Worm (Caenorhabditis elegans): ENCODE measurements around the gene cln-3.1.

Gene cln-3.1

DNA sequence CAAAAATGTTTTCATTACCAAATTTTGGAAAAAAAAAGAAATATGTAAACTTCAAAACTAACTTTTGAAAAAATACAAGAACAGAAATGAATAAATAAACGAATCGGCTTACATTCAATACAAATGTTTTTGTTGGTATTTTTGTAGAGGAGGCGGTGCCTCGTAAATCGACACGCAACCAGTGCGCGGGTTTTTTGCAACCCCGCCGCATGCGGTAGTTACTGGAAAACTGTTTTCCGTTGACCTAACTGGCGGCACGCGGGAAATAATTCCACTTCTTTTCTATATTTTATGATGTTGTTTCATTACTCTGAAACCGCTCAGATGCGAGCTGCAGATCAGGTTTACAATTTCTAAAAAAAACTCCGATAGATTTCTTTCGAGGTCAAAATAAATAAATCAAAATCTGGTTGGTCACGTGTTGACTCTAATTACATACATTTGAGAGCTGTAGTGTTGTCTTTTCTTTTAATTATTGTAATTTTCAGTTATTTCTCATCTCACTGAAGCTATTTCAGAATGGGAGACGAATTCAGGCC is 26.2 kb downstream of the cln-3.1 start, which contains the start of the genes dvc-1 and ima-1 (continued):
- TF ChIP-seq fkh-6 (tag; optimal IDR thresholded peaks at IDR 0.05) (peak; percentile 79), unc-3 (GFP tag; conservative IDR thresholded peaks at IDR 0.05) (peak; percentile 55; the same call in 1 of the 2 replicates), unc-3 (tag; optimal IDR thresholded peaks at IDR 0.05) (peak; percentile 68), unc-86 (tag; optimal IDR thresholded peaks at IDR 0.05) (peak; percentile 73), ttx-3 (tag; optimal IDR thresholded peaks at IDR 0.05) (peak; percentile 75), odd-2 (tag; optimal IDR thresholded peaks at IDR 0.05) (peak; percentile 70), lin-11 (tag; optimal IDR thresholded peaks at IDR 0.05) (peak; percentile 17), ztf-16 (tag; optimal IDR thresholded peaks at IDR 0.05) (peak; percentile 82), ref-2 (tag; optimal IDR thresholded peaks at IDR 0.05) (peak; percentile 65), unc-42 (tag; optimal IDR thresholded peaks at IDR 0.05) (peak; percentile 28), C38D4.7 (GFP tag; optimal IDR thresholded peaks at IDR 0.05) (peak; percentile 64), hlh-30 (tag; optimal IDR thresholded peaks at IDR 0.05; ENCODE audit: insufficient read depth) (peak; percentile 70), dve-1 (tag; optimal IDR thresholded peaks at IDR 0.05) (peak; percentile 41), sox-4 (tag; optimal IDR thresholded peaks at IDR 0.05) (peak; percentile 65), ceh-6 (GFP tag; optimal IDR thresholded peaks at IDR 0.05) (peak; percentile 65), fax-1 (tag; optimal IDR thresholded peaks at IDR 0.05) (peak; percentile 66), mec-3 (tag; optimal IDR thresholded peaks at IDR 0.05; ENCODE audit: borderline replicate concordance) (no peak), gmeb-2 (tag; optimal IDR thresholded peaks at IDR 0.05) (peak; percentile 63), eyg-1 (tag; optimal IDR thresholded peaks at IDR 0.05) (peak; percentile 4), ahr-1 (tag; optimal IDR thresholded peaks at IDR 0.05) (peak; percentile 76), ceh-48 (tag; optimal IDR thresholded peaks at IDR 0.05) (peak; percentile 27)

DNA sequence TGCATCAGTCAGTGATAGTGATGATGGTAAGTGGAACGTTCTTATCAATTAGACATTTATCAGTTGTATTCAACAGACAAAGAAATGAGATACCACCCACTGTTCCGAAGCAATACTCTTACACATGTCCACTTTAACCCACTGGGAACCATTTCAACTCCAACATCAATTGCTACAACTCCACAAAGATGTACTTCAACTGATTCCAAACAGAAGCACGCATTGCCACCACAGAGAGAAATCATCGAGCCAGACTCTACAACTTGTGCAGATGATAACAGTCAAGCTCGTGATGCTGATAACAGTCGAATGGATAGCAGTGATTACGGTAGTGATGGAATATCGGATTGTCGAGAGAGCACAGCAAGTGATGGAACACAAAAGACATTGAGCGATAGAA is 29.6 kb downstream of the cln-3.1 start:
- TF ChIP-seq elt-2 (tag; optimal IDR thresholded peaks at IDR 0.05) (peak; percentile 94), K02D7.2 (tag; optimal IDR thresholded peaks at IDR 0.05) (no peak)

DNA sequence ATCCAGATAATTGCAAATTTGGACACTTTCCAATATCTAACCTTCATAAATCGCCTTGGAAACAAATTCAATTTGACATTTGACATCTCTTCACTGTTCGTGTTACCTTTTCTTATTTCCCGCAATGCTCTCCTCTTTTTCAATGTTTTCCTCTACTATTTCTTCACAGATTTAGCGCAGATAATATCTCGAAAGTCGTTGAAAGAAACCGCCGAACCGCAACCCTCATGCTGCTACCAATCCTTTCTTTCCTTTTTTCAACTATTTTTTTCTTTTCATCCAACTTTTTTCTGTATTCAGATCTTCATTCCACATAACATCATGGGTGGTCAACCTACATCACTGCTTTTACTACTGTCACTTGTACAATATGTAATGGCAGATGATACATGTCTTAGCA is 31.1 kb downstream of the cln-3.1 start, which contains the start of gene T19B10.5:
Gene T19B10.5, plus strand, starts transcription at position 301 of the 400 bp plus-strand sequence.
- TF ChIP-seq rnt-1 (tag; optimal IDR thresholded peaks at IDR 0.05) = no peak
- no peak for TF ChIP-seq ref-2 (tag; optimal IDR thresholded peaks at IDR 0.05)
- TF ChIP-seq unc-42 (tag; optimal IDR thresholded peaks at IDR 0.05) = no peak
- no peak for TF ChIP-seq tbx-7 (tag; optimal IDR thresholded peaks at IDR 0.05)
- no peak for TF ChIP-seq ets-4 (tag; optimal IDR thresholded peaks at IDR 0.05)
- TF ChIP-seq nhr-11 (tag; optimal IDR thresholded peaks at IDR 0.05) = no peak
- TF ChIP-seq mec-3 (tag; optimal IDR thresholded peaks at IDR 0.05; ENCODE audit: borderline replicate concordance) = no peak
- TF ChIP-seq unc-86 (tag; optimal IDR thresholded peaks at IDR 0.05) = no peak
- no peak for TF ChIP-seq fax-1 (tag; optimal IDR thresholded peaks at IDR 0.05)
- no peak for TF ChIP-seq pag-3 (tag; optimal IDR thresholded peaks at IDR 0.05; ENCODE audit: borderline replicate concordance)
- TF ChIP-seq pax-1 (tag; optimal IDR thresholded peaks at IDR 0.05) = no peak

DNA sequence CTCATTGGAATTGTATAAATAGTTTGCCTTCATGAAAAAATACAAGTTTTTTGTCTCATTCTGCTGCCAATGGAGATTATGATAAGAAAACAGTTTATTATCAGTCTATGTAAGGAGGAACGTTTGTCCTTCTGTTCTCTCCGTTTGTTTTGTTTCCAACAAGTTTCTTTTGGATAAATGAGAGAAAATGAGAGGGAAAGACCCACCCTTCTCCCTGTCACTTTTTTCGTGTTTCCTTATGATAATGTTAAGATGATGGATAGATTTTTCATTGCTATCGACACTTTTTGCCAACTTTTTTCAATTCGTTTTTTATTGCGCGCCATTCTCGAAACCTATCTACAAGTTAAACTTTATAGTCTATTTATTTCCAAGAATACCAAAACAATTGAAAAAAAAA is 34.3 kb downstream of the cln-3.1 start:
- TF ChIP-seq syd-9 (tag; optimal IDR thresholded peaks at IDR 0.05) = no peak
- peak; percentile 8 for TF ChIP-seq elt-2 (tag; optimal IDR thresholded peaks at IDR 0.05)

DNA sequence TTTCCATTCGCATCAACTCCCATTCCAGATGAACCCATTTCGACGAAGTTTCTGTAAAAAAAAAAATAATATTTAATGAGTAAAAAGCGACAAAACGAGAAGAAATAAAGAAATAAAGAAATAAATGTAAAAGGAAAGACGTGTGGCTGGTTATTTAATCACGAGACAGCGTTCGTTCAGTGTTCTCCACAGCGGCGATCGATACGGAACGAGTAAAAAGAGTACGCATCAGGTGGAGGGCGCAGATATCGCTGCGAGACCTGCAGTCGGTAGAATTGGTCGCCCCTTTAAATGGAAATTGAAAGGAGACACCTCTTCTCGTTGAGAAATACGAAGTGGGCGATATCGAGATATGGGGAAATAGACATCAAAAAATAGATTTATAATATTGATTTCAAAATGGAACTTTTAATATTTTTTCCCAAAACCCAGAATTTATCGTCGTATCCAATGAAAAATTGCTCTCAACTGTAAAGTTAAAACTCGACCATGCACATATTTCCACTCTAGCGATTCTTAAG is 36.7 kb downstream of the cln-3.1 start, which contains the start of gene pqn-70:
Gene pqn-70, minus strand, starts transcription at position 51 of the 521 bp plus-strand sequence.
- no peak for TF ChIP-seq elt-4 (tag; optimal IDR thresholded peaks at IDR 0.05)
- TF ChIP-seq sox-4 (tag; optimal IDR thresholded peaks at IDR 0.05) = no peak
- TF ChIP-seq unc-42 (tag; optimal IDR thresholded peaks at IDR 0.05) = peak; percentile 86
- no peak for TF ChIP-seq T23F11.4 (GFP tag; optimal IDR thresholded peaks at IDR 0.05)
- peak; percentile 74 for TF ChIP-seq ref-2 (tag; optimal IDR thresholded peaks at IDR 0.05)
- TF ChIP-seq hlh-8 (tag; optimal IDR thresholded peaks at IDR 0.05) = peak; percentile 25
- no peak for TF ChIP-seq ama-1 (optimal IDR thresholded peaks at IDR 0.05)
- TF ChIP-seq fkh-10 (GFP tag; optimal IDR thresholded peaks at IDR 0.05) = no peak
- peak; percentile 94 for TF ChIP-seq hlh-30 (tag; optimal IDR thresholded peaks at IDR 0.05; ENCODE audit: insufficient read depth)
- peak; percentile 43 for TF ChIP-seq elt-2 (tag; optimal IDR thresholded peaks at IDR 0.05)
- peak; percentile 38 for TF ChIP-seq ets-4 (tag; optimal IDR thresholded peaks at IDR 0.05)
- peak; percentile 66 for TF ChIP-seq ceh-2 (tag; optimal IDR thresholded peaks at IDR 0.05)
- TF ChIP-seq lin-11 (tag; optimal IDR thresholded peaks at IDR 0.05) = no peak
- TF ChIP-seq F13H6.1 (tag; optimal IDR thresholded peaks at IDR 0.05) = peak; percentile 45
- TF ChIP-seq tbx-2 (tag; optimal IDR thresholded peaks at IDR 0.05) = peak; percentile 79
- TF ChIP-seq sdc-2 (tag; optimal IDR thresholded peaks at IDR 0.05) = no peak
- no peak for TF ChIP-seq npax-4 (tag; optimal IDR thresholded peaks at IDR 0.05)
- peak; percentile 9 for TF ChIP-seq pros-1 (tag; optimal IDR thresholded peaks at IDR 0.05)
- peak; percentile 57 for TF ChIP-seq ceh-14 (tag; optimal IDR thresholded peaks at IDR 0.05)
- TF ChIP-seq nfya-1 (tag; optimal IDR thresholded peaks at IDR 0.05) = peak; percentile 66
- TF ChIP-seq rnt-1 (tag; optimal IDR thresholded peaks at IDR 0.05) = peak; percentile 39
- TF ChIP-seq ceh-48 (tag; optimal IDR thresholded peaks at IDR 0.05) = peak; percentile 93
- TF ChIP-seq pax-1 (tag; optimal IDR thresholded peaks at IDR 0.05) = no peak
